Fruit fly (Drosophila melanogaster) whole organism: ENCODE data around the gene CG13926.

ENCODE experiments used
- Dll ChIP-seq: fragments of >200 bp; optimal IDR thresholded peaks from 2 replicates; lab custom pipeline; 2017
- EcR ChIP-seq, 2 experiments: fragments of >200 bp; optimal IDR thresholded peaks; 2 replicates each; lab custom pipeline; 2017; ENCODE audit warnings: missing biosample characterization in 2 of 2, missing genetic modification characterization in 2 of 2, missing genetic modification reagents in 2 of 2
- pan ChIP-seq: fragments of >200 bp; optimal IDR thresholded peaks from 2 replicates; lab custom pipeline; 2017
- psq ChIP-seq: fragments of >200 bp; optimal IDR thresholded peaks from 2 replicates; lab custom pipeline; 2017
- usp ChIP-seq: fragments of >200 bp; optimal IDR thresholded peaks from 2 replicates; lab custom pipeline; 2017; ENCODE audit warnings: missing biosample characterization, missing genetic modification characterization, mixed read lengths

dm6 chr3L:1591692-1592371 lies 26.1 kb downstream of the CG13926 start:
- TF ChIP-seq usp: no peak
- no peak for TF ChIP-seq Dll (lab: Kevin White, UChicago)
- TF ChIP-seq EcR (GFP tag; optimal IDR thresholded peaks at IDR 0.05; lab: Kevin White, UChicago): no peak
- TF ChIP-seq pan: no peak
- TF ChIP-seq psq (lab: Kevin White, UChicago): no peak
